Fruit fly (Drosophila melanogaster) whole organism, wandering third instar larva: ENCODE results near the gene CG1077.
A peak's percentile ranks its signal among the peaks of the same experiment; 100 is the strongest.

Experiments
- Abd-B ChIP-seq: fragments of >200 bp; optimal IDR thresholded peaks from 2 replicates; lab custom pipeline; 2017; ENCODE audit warnings: missing biosample characterization, missing genetic modification characterization
- CG32264 ChIP-seq: fragments of 200-800 bp; sonication (Bioruptor generic); optimal IDR thresholded peaks from 2 replicates; lab custom pipeline; 2016; ENCODE audit warnings: missing biosample characterization, missing genetic modification characterization
- CG9705 ChIP-seq: fragments of 200-800 bp; sonication (Bioruptor generic); optimal IDR thresholded peaks from 2 replicates; lab custom pipeline; 2018; ENCODE audit warnings: missing biosample characterization, mild to moderate bottlenecking, missing genetic modification characterization
- CrebA ChIP-seq: fragments of 200-800 bp; sonication (Bioruptor generic); optimal IDR thresholded peaks from 2 replicates; lab custom pipeline; 2016; ENCODE audit warnings: missing biosample characterization, mild to moderate bottlenecking, missing genetic modification characterization, borderline replicate concordance
- Dfd ChIP-seq: fragments of >200 bp; optimal IDR thresholded peaks from 2 replicates; lab custom pipeline; 2017; ENCODE audit warnings: missing biosample characterization, missing genetic modification characterization
- Dif ChIP-seq: fragments of 200-275, 200-300 bp; sonication (Bioruptor generic); optimal IDR thresholded peaks from 2 replicates; lab custom pipeline; 2018; ENCODE audit warnings: missing biosample characterization, missing genetic modification characterization; ENCODE audit not compliant: partially characterized antibody
- GATAd ChIP-seq: sonication (Bioruptor generic); optimal IDR thresholded peaks from 2 replicates; lab custom pipeline; 2016; ENCODE audit warnings: missing biosample characterization, missing genetic modification characterization
- HLH106 ChIP-seq: fragments of 200-800 bp; optimal IDR thresholded peaks from 3 replicates; lab custom pipeline; 2019; ENCODE audit warnings: missing biosample characterization, mild to moderate bottlenecking, missing genetic modification characterization, moderate library complexity
- Hnf4 ChIP-seq: fragments of 200-800 bp; sonication (Bioruptor generic); optimal IDR thresholded peaks from 2 replicates; lab custom pipeline; 2016; ENCODE audit warnings: missing biosample characterization, mild to moderate bottlenecking, missing genetic modification characterization
- Hr78 ChIP-seq: fragments of >200 bp; optimal IDR thresholded peaks from 2 replicates; lab custom pipeline; 2017; ENCODE audit warnings: missing biosample characterization, missing genetic modification characterization
- Hr83 ChIP-seq: fragments of 200-300 bp; sonication (Bioruptor generic); optimal IDR thresholded peaks from 2 replicates; lab custom pipeline; 2016; ENCODE audit warnings: missing biosample characterization, mild to moderate bottlenecking, missing genetic modification characterization, moderate library complexity; ENCODE audit not compliant: poor library complexity, severe bottlenecking
- Jra ChIP-seq: sonication (Bioruptor generic); optimal IDR thresholded peaks from 2 replicates; lab custom pipeline; 2016; ENCODE audit warnings: missing biosample characterization, missing genetic modification characterization
- Mio ChIP-seq: sonication (Bioruptor generic); optimal IDR thresholded peaks from 2 replicates; lab custom pipeline; 2016; ENCODE audit warnings: missing biosample characterization, missing genetic modification characterization
- Myc ChIP-seq: fragments of >200 bp; optimal IDR thresholded peaks from 2 replicates; lab custom pipeline; 2017
- N ChIP-seq: fragments of >200 bp; optimal IDR thresholded peaks from 2 replicates; lab custom pipeline; 2018; ENCODE audit warnings: missing biosample characterization, missing external identifiers, missing genetic modification characterization
- OdsH ChIP-seq: fragments of 200-800 bp; sonication (Bioruptor generic); optimal IDR thresholded peaks from 2 replicates; lab custom pipeline; 2016; ENCODE audit warnings: missing biosample characterization, mild to moderate bottlenecking, missing genetic modification characterization
- Rel ChIP-seq, 2 experiments: fragments of 200-800 bp; sonication (Bioruptor generic) in 1 of 2; optimal IDR thresholded peaks; 2 replicates in 1 of 2; 3 replicates in 1 of 2; lab custom pipeline; 2016 to 2019; ENCODE audit warnings: mild to moderate bottlenecking in 2 of 2, missing biosample characterization in 2 of 2, missing genetic modification characterization in 2 of 2, moderate library complexity in 1 of 2
- Sp1 ChIP-seq: fragments of 200-800 bp; sonication (Bioruptor generic); optimal IDR thresholded peaks from 3 replicates; lab custom pipeline; 2019; ENCODE audit warnings: missing biosample characterization, mild to moderate bottlenecking, missing genetic modification characterization, moderate library complexity
- Vsx2 ChIP-seq: fragments of 200-300, 225-300 bp; sonication (Bioruptor generic); optimal IDR thresholded peaks from 2 replicates; lab custom pipeline; 2018; ENCODE audit warnings: missing biosample characterization, missing genetic modification characterization; ENCODE audit not compliant: partially characterized antibody
- br ChIP-seq: fragments of 200-800 bp; sonication (Bioruptor generic); optimal IDR thresholded peaks from 2 replicates; lab custom pipeline; 2016; ENCODE audit warnings: missing biosample characterization, missing genetic modification characterization
- brk ChIP-seq: fragments of 200-800 bp; sonication (Bioruptor generic); optimal IDR thresholded peaks from 2 replicates; lab custom pipeline; 2016; ENCODE audit warnings: missing biosample characterization, mild to moderate bottlenecking, missing genetic modification characterization
- dl ChIP-seq, 2 experiments: fragments of 175-275, 200-275 bp in 1 of 2; fragments of 200-275 bp in 1 of 2; sonication (Bioruptor generic); optimal IDR thresholded peaks; lab custom pipeline; 2018; ENCODE audit warnings: mild to moderate bottlenecking in 2 of 2, missing biosample characterization in 2 of 2, missing genetic modification characterization in 2 of 2, moderate library complexity in 2 of 2; ENCODE audit not compliant: partially characterized antibody in 2 of 2, insufficient read depth in 1 of 2
- dmrt93B ChIP-seq: fragments of 200-800 bp; sonication (Bioruptor generic); optimal IDR thresholded peaks from 2 replicates; lab custom pipeline; 2018; ENCODE audit warnings: missing biosample characterization, mild to moderate bottlenecking, missing genetic modification characterization
- dsf ChIP-seq: sonication (Bioruptor generic); optimal IDR thresholded peaks from 2 replicates; lab custom pipeline; 2016; ENCODE audit warnings: missing biosample characterization, missing genetic modification characterization, borderline replicate concordance
- ey ChIP-seq: fragments of 200-800 bp; sonication (Bioruptor generic); optimal IDR thresholded peaks from 2 replicates; lab custom pipeline; 2016; ENCODE audit warnings: missing biosample characterization, missing genetic modification characterization
- foxo ChIP-seq, 2 experiments: fragments of 200-800 bp; sonication (Bioruptor generic); optimal IDR thresholded peaks; 2 replicates in 1 of 2; 3 replicates in 1 of 2; lab custom pipeline; 2016 to 2017; ENCODE audit warnings: missing biosample characterization in 2 of 2, missing genetic modification characterization in 2 of 2
- fru ChIP-seq: fragments of 200-800 bp; sonication (Bioruptor generic); optimal IDR thresholded peaks from 3 replicates; lab custom pipeline; 2016; ENCODE audit warnings: missing biosample characterization, mild to moderate bottlenecking, missing genetic modification characterization
- h ChIP-seq: fragments of 200-800 bp; sonication (Bioruptor generic); optimal IDR thresholded peaks from 3 replicates; lab custom pipeline; 2016; ENCODE audit warnings: missing biosample characterization, mild to moderate bottlenecking, missing genetic modification characterization
- jim ChIP-seq: fragments of 175-275, 200-325 bp; sonication (Bioruptor generic); optimal IDR thresholded peaks from 2 replicates; lab custom pipeline; 2016; ENCODE audit warnings: missing biosample characterization, mild to moderate bottlenecking, missing genetic modification characterization
- lola ChIP-seq: fragments of >200 bp; optimal IDR thresholded peaks from 2 replicates; lab custom pipeline; 2017; ENCODE audit warnings: missing biosample characterization, missing genetic modification characterization
- pan ChIP-seq: fragments of >200 bp; optimal IDR thresholded peaks from 2 replicates; lab custom pipeline; 2017
- psq ChIP-seq: fragments of 200-800 bp; sonication (Bioruptor generic); optimal IDR thresholded peaks from 3 replicates; lab custom pipeline; 2017; ENCODE audit warnings: missing biosample characterization, mild to moderate bottlenecking, missing genetic modification characterization, moderate library complexity
- rgr ChIP-seq: fragments of 200-800 bp; sonication (Bioruptor generic); optimal IDR thresholded peaks from 3 replicates; lab custom pipeline; 2016; ENCODE audit warnings: missing biosample characterization, mild to moderate bottlenecking, missing genetic modification characterization
- sage ChIP-seq: fragments of 200-800 bp; sonication (Bioruptor generic); optimal IDR thresholded peaks from 2 replicates; lab custom pipeline; 2016; ENCODE audit warnings: missing biosample characterization, mild to moderate bottlenecking, missing genetic modification characterization
- sv ChIP-seq: fragments of 200-800 bp; sonication (Bioruptor generic); optimal IDR thresholded peaks from 3 replicates; lab custom pipeline; 2016; ENCODE audit warnings: missing biosample characterization, missing genetic modification characterization
- tai ChIP-seq: sonication (Bioruptor generic); optimal IDR thresholded peaks from 2 replicates; lab custom pipeline; 2016; ENCODE audit warnings: missing biosample characterization, missing genetic modification characterization
- usp ChIP-seq: fragments of >200 bp; optimal IDR thresholded peaks from 2 replicates; lab custom pipeline; 2017; ENCODE audit warnings: missing biosample characterization, missing genetic modification characterization
- woc ChIP-seq: sonication (Bioruptor generic); optimal IDR thresholded peaks from 2 replicates; lab custom pipeline; 2016; ENCODE audit warnings: missing biosample characterization, mild to moderate bottlenecking, missing genetic modification characterization

Gene CG1077

dm6 chr3R:6187015-6187414 lies 19.7 kb downstream of the CG1077 start, which contains the start of gene NPFR:
Gene NPFR (plus strand): TSS chr3R:6187315.
- TF ChIP-seq sv (GFP tag; lab: Kevin White, UChicago), result no peak
- no peak for TF ChIP-seq Dfd (GFP tag; lab: Kevin White, UChicago)
- TF ChIP-seq dsf (GFP tag; lab: Kevin White, UChicago), result no peak
- no peak for TF ChIP-seq jim (GFP tag; lab: Kevin White, UChicago)
- TF ChIP-seq pan (lab: Kevin White, UChicago), result no peak
- no peak for TF ChIP-seq dmrt93B (GFP tag; lab: Kevin White, UChicago)
- no peak for TF ChIP-seq usp (GFP tag; lab: Kevin White, UChicago)
- TF ChIP-seq Dif (GFP tag; lab: Kevin White, UChicago), result no peak
- no peak for TF ChIP-seq Mio (GFP tag; lab: Kevin White, UChicago)

dm6 chr3R:6196416-6196815 lies 29.1 kb downstream of the CG1077 start:
- TF ChIP-seq psq (GFP tag; lab: Kevin White, UChicago) (no peak), woc (GFP tag; lab: Kevin White, UChicago) (no peak), CG32264 (GFP tag; lab: Kevin White, UChicago) (no peak), usp (GFP tag; lab: Kevin White, UChicago) (no peak), Abd-B (GFP tag; lab: Kevin White, UChicago) (no peak), HLH106 (tag; lab: Kevin White, UChicago) (no peak), pan (lab: Kevin White, UChicago) (no peak), Hnf4 (GFP tag; lab: Kevin White, UChicago) (no peak), Myc (lab: Kevin White, UChicago) (no peak), dsf (GFP tag; lab: Kevin White, UChicago) (no peak), fru (no peak), Mio (GFP tag; lab: Kevin White, UChicago) (no peak), Hr83 (no peak), ey (GFP tag; lab: Kevin White, UChicago) (no peak), sv (GFP tag; lab: Kevin White, UChicago) (no peak), h (GFP tag; lab: Kevin White, UChicago) (no peak), jim (GFP tag; lab: Kevin White, UChicago) (no peak), lola (no peak)

- TF ChIP-seq GATAd (GFP tag; lab: Kevin White, UChicago) (no peak), lola (no peak), N (GFP tag; lab: Kevin White, UChicago) (no peak), Hnf4 (GFP tag; lab: Kevin White, UChicago) (peak; percentile 63), h (GFP tag; lab: Kevin White, UChicago) (peak; percentile 73), Vsx2 (GFP tag; lab: Kevin White, UChicago) (no peak), ey (GFP tag; lab: Kevin White, UChicago) (peak; percentile 58), Abd-B (GFP tag; lab: Kevin White, UChicago) (no peak), Dfd (GFP tag; lab: Kevin White, UChicago) (no peak), Hr83 (no peak), Rel (GFP tag; optimal IDR thresholded peaks at IDR 0.05; lab: Kevin White, UChicago) (no peak), Rel (tag; optimal IDR thresholded peaks at IDR 0.05; lab: Kevin White, UChicago) (no peak), CrebA (no peak), dl (GFP tag; optimal IDR thresholded peaks at IDR 0.05; lab: Kevin White, UChicago; ENCODE audit: insufficient read depth in 1 of 2, partially characterized antibody in 2 of 2) (peak in 1 of 2 experiments; percentile 33), tai (GFP tag; lab: Kevin White, UChicago) (no peak), Myc (lab: Kevin White, UChicago) (no peak), rgr (GFP tag; lab: Kevin White, UChicago) (peak; percentile 64), CG9705 (GFP tag; lab: Kevin White, UChicago) (no peak), jim (GFP tag; lab: Kevin White, UChicago) (no peak), Hr78 (GFP tag; lab: Kevin White, UChicago) (no peak), brk (peak; percentile 25), Mio (GFP tag; lab: Kevin White, UChicago) (no peak), sv (GFP tag; lab: Kevin White, UChicago) (peak; percentile 24), Jra (GFP tag; lab: Kevin White, UChicago) (no peak), fru (peak; percentile 53), dsf (GFP tag; lab: Kevin White, UChicago) (no peak), br (GFP tag; lab: Kevin White, UChicago) (peak; percentile 27), OdsH (GFP tag; lab: Kevin White, UChicago) (peak; percentile 68), CG32264 (GFP tag; lab: Kevin White, UChicago) (no peak), HLH106 (tag; lab: Kevin White, UChicago) (peak; percentile 19), sage (GFP tag; lab: Kevin White, UChicago) (no peak), psq (GFP tag; lab: Kevin White, UChicago) (peak; percentile 14), woc (GFP tag; lab: Kevin White, UChicago) (peak; percentile 15), Dif (GFP tag; lab: Kevin White, UChicago) (peak; percentile 29), pan (lab: Kevin White, UChicago) (no peak), usp (GFP tag; lab: Kevin White, UChicago) (no peak), Sp1 (GFP tag; lab: Kevin White, UChicago) (peak; percentile 8), foxo (GFP tag; optimal IDR thresholded peaks at IDR 0.05; lab: Kevin White, UChicago) (peak in 1 of 2 experiments; percentile 64), dmrt93B (GFP tag; lab: Kevin White, UChicago) (peak; percentile 8)
Observed at dm6 chr3R:6198488-6198892, 31.2 kb downstream of the CG1077 start, which contains the start of gene Osi24. Gene Osi24 (plus strand): TSS chr3R:6198811.
